Fruit fly (Drosophila melanogaster) whole organism, wandering third instar larva: ENCODE results near the gene CG14273.

ENCODE experiments used
- Dfd ChIP-seq: fragments of >200 bp; optimal IDR thresholded peaks from 2 replicates; lab custom pipeline; 2017; ENCODE audit warnings: missing biosample characterization, missing genetic modification characterization
- Hr83 ChIP-seq: fragments of 200-300 bp; sonication (Bioruptor generic); optimal IDR thresholded peaks from 2 replicates; lab custom pipeline; 2016; ENCODE audit warnings: missing biosample characterization, mild to moderate bottlenecking, missing genetic modification characterization, moderate library complexity; ENCODE audit not compliant: poor library complexity, severe bottlenecking
- Myc ChIP-seq: fragments of >200 bp; optimal IDR thresholded peaks from 2 replicates; lab custom pipeline; 2017
- OdsH ChIP-seq: fragments of 200-800 bp; sonication (Bioruptor generic); optimal IDR thresholded peaks from 2 replicates; lab custom pipeline; 2016; ENCODE audit warnings: missing biosample characterization, mild to moderate bottlenecking, missing genetic modification characterization
- dmrt93B ChIP-seq: fragments of 200-800 bp; sonication (Bioruptor generic); optimal IDR thresholded peaks from 2 replicates; lab custom pipeline; 2018; ENCODE audit warnings: missing biosample characterization, mild to moderate bottlenecking, missing genetic modification characterization
- jim ChIP-seq: fragments of 175-275, 200-325 bp; sonication (Bioruptor generic); optimal IDR thresholded peaks from 2 replicates; lab custom pipeline; 2016; ENCODE audit warnings: missing biosample characterization, mild to moderate bottlenecking, missing genetic modification characterization
- pan ChIP-seq: fragments of >200 bp; optimal IDR thresholded peaks from 2 replicates; lab custom pipeline; 2017
- psq ChIP-seq: fragments of 200-800 bp; sonication (Bioruptor generic); optimal IDR thresholded peaks from 3 replicates; lab custom pipeline; 2017; ENCODE audit warnings: missing biosample characterization, mild to moderate bottlenecking, missing genetic modification characterization, moderate library complexity
- sage ChIP-seq: fragments of 200-800 bp; sonication (Bioruptor generic); optimal IDR thresholded peaks from 2 replicates; lab custom pipeline; 2016; ENCODE audit warnings: missing biosample characterization, mild to moderate bottlenecking, missing genetic modification characterization

- TF ChIP-seq Dfd (GFP tag; lab: Kevin White, UChicago) (no peak), psq (GFP tag; lab: Kevin White, UChicago) (no peak), Myc (lab: Kevin White, UChicago) (peak; percentile 62), OdsH (GFP tag; lab: Kevin White, UChicago) (no peak), jim (GFP tag; lab: Kevin White, UChicago) (no peak), dmrt93B (GFP tag; lab: Kevin White, UChicago) (no peak), sage (GFP tag; lab: Kevin White, UChicago) (no peak), pan (no peak), Hr83 (GFP tag; lab: Kevin White, UChicago) (no peak)
Observed at dm6 chr2L:8364006-8364956, 21.8 kb downstream of the CG14273 start, which contains the start of the genes RpS13 and CSN8.
